Fruit fly (Drosophila melanogaster): ENCODE measurements around the gene CG34012.

Gene CG34012

DNA sequence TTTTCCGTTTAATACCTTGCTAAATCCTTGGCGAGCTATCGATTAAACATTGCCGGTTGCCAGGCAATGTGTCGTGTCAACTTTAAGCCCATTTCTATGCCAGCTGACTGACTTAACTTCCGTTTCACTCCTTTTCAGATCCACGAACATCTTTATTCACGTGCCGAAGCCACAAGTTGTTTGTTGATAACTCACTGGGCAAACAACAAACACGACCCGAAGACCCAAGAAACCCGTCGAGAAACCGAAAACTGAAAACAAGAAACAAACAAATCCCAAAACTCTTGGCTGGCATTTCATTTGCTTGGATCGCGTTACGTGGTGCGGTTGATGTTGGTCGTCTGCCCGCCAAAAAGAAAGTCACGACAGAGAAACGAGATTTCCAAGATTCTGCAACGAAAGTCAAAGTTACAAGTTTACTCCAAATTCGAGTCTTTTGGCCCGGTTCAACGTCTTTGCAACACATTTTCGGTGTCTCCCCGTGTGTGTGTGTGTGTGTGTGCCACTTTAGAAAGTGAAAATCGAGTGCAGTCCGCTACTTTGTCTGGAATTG lies 41.5 kb upstream of the CG34012 start, which contains the start of gene CG6216 (continued):
- TF ChIP-seq CG8388 (GFP tag; optimal IDR thresholded peaks at IDR 0.05) (no peak), bowl (GFP tag; IDR thresholded peaks at IDR 0.05) (no peak), MBD-R2 (GFP tag; IDR thresholded peaks at IDR 0.05) (no peak), shn (GFP tag; optimal IDR thresholded peaks at IDR 0.05) (no peak), hth (optimal IDR thresholded peaks at IDR 0.05) (no peak), Xrp1 (GFP tag; IDR thresholded peaks at IDR 0.05) (0 out of 2 replicates have a peak, but pooled peaks have one; percentile 15), Blimp-1 (GFP tag; optimal IDR thresholded peaks at IDR 0.05) (peak; percentile 99), CG17912 (GFP tag; optimal IDR thresholded peaks at IDR 0.05) (no peak), inv (GFP tag; IDR thresholded peaks at IDR 0.05; ENCODE audit: partially characterized antibody) (no peak), z (GFP tag; IDR thresholded peaks at IDR 0.05) (no peak), BtbVII (GFP tag; optimal IDR thresholded peaks at IDR 0.05) (no peak), pan (optimal IDR thresholded peaks at IDR 0.05) (no peak), pan (GFP tag; optimal IDR thresholded peaks at IDR 0.05 in 1 of 2, IDR thresholded peaks at IDR 0.05 in 1 of 2) (no peak), CG1602 (GFP tag; optimal IDR thresholded peaks at IDR 0.05) (no peak), CG32532 (GFP tag; IDR thresholded peaks at IDR 0.05) (no peak), cas (GFP tag; IDR thresholded peaks at IDR 0.05) (no peak), CG17328 (GFP tag; IDR thresholded peaks at IDR 0.05) (no peak), CG4707 (GFP tag; optimal IDR thresholded peaks at IDR 0.05) (peak; percentile 12), Fer2 (tag; optimal IDR thresholded peaks at IDR 0.05) (no peak)

DNA sequence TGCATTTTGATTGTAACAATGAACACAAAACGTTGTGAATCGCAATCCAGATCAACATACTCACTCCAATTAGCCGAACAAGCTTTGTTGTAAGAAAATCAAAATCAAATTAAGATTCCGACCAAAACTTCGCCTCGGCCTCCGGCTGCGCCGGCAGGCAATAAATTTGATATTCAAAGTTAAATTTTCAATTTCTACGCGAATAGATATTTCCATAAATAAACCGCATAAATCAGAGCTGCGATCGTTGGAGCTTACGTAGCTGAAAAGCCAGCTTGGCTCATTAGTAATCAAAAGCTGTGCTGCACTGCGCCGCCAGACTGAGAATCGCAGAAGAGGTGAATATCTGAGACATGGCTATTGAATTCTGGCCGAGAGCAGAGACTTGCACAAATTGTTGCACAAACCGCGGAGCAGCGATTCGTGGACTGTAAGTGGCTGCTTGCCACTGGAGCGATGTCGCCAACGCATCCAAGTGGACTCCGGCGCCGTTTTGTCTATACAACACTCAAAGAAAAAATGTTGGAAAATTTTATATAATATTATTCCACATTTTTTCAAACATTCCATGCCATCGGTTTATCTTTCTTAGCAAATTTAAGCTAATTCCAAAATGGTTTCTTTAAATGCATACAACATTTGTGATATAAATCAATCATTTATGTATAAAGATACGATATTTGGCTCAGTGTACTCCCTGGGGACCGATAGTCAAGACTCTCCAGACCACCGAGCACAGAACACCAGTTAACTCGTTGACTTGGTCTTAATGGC lies 39.4 kb upstream of the CG34012 start:
- peak; percentile 53; the same call in 1 of the 3 replicates for TF ChIP-seq zfh1 (GFP tag; IDR thresholded peaks at IDR 0.05)
- peak; percentile 6 for TF ChIP-seq Abd-B (GFP tag; optimal IDR thresholded peaks at IDR 0.05)
- peak; percentile 35 for TF ChIP-seq BtbVII (GFP tag; optimal IDR thresholded peaks at IDR 0.05)
- peak; percentile 15 for TF ChIP-seq odd (GFP tag; optimal IDR thresholded peaks at IDR 0.05)
- peak; percentile 40 for TF ChIP-seq nmo (GFP tag; optimal IDR thresholded peaks at IDR 0.05)
- TF ChIP-seq sd (tag; optimal IDR thresholded peaks at IDR 0.05): peak; percentile 47
- TF ChIP-seq fd3F (GFP tag; optimal IDR thresholded peaks at IDR 0.05): no peak
- TF ChIP-seq CG13424 (tag; optimal IDR thresholded peaks at IDR 0.05): peak; percentile 46
- peak; percentile 30 for TF ChIP-seq CG18764 (GFP tag; optimal IDR thresholded peaks at IDR 0.05)
- TF ChIP-seq Sox100B (GFP tag; optimal IDR thresholded peaks at IDR 0.05): peak; percentile 63
- no peak for TF ChIP-seq lbe (GFP tag; optimal IDR thresholded peaks at IDR 0.05)
- TF ChIP-seq CG32772 (GFP tag; IDR thresholded peaks at IDR 0.05): peak; percentile 40; the same call in 1 of the 2 replicates
- no peak for TF ChIP-seq CG13624 (GFP tag; optimal IDR thresholded peaks at IDR 0.05)
- no peak for TF ChIP-seq CG4617 (GFP tag; optimal IDR thresholded peaks at IDR 0.05; ENCODE audit: borderline replicate concordance)
- TF ChIP-seq nom (GFP tag; optimal IDR thresholded peaks at IDR 0.05): peak; percentile 71
- TF ChIP-seq az2 (GFP tag; optimal IDR thresholded peaks at IDR 0.05): peak; percentile 27
- TF ChIP-seq E2f2 (GFP tag; IDR thresholded peaks at IDR 0.05): no peak
- TF ChIP-seq ind (GFP tag; optimal IDR thresholded peaks at IDR 0.05): peak; percentile 49
- no peak for TF ChIP-seq NC2β (GFP tag; optimal IDR thresholded peaks at IDR 0.05)
- peak; percentile 57; the same call in 2 of the 3 replicates for TF ChIP-seq tgo (GFP tag; IDR thresholded peaks at IDR 0.05)
- 0 out of 2 replicates have a peak, but pooled peaks have one; percentile 26 for TF ChIP-seq E2f1 (GFP tag; IDR thresholded peaks at IDR 0.05)
- peak; percentile 64 to 80 for TF ChIP-seq bsh (GFP tag; optimal IDR thresholded peaks at IDR 0.05)
- TF ChIP-seq CG7357 (GFP tag; IDR thresholded peaks at IDR 0.05): peak; percentile 20; the same call in 1 of the 3 replicates
- TF ChIP-seq CG8924 (tag; optimal IDR thresholded peaks at IDR 0.05): peak; percentile 49
- peak; percentile 8 for TF ChIP-seq Mad (GFP tag; optimal IDR thresholded peaks at IDR 0.05)
- peak; percentile 47 for TF ChIP-seq CG4424 (GFP tag; optimal IDR thresholded peaks at IDR 0.05)
- TF ChIP-seq CG10147 (GFP tag; optimal IDR thresholded peaks at IDR 0.05): peak; percentile 32
- TF ChIP-seq CG2202 (tag; optimal IDR thresholded peaks at IDR 0.05): peak; percentile 9
- TF ChIP-seq lab (GFP tag; optimal IDR thresholded peaks at IDR 0.05): peak; percentile 55
- peak; percentile 35 for TF ChIP-seq trem (tag; optimal IDR thresholded peaks at IDR 0.05)
